Fruit fly (Drosophila melanogaster): ENCODE data around the gene unc80.

DNA sequence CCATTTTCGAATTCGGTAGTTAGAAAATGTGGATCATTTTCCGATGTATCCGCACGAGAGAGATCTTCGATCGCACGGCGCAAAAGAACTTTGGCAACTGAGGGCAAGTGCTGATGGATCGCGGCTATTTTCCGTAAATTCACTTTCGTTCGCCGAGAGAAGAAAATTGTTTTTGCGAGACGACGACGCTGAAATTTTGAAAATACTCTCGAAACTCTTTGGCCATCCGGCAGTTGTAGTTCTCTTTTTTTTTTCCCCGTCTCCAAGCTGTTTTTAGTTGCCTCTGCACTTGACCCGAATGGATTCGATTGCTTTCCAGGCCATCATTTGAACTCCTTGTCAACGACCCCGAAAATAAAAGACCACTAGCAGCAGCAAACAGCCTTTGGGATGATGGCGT, 36.3 kb upstream of the unc80 start, which contains the start of gene CG5612:
- no peak for TF ChIP-seq dimm (GFP tag; IDR thresholded peaks at IDR 0.05)
- TF ChIP-seq CG13424 (tag; optimal IDR thresholded peaks at IDR 0.05), result no peak
- no peak for TF ChIP-seq h (optimal IDR thresholded peaks at IDR 0.05)
- TF ChIP-seq usp (GFP tag; optimal IDR thresholded peaks at IDR 0.05), result no peak

Measured in whole organism, embryonic.